Fruit fly (Drosophila melanogaster): ENCODE measurements around the gene CG11899.
A peak's percentile ranks its signal among the peaks of the same experiment; 100 is the strongest.

The CG11899 gene

dm6 chr3R:29207996-29208395 lies 7.7 kb downstream of the CG11899 start (continued):
- TF ChIP-seq Elba2 (GFP tag; optimal IDR thresholded peaks at IDR 0.05) (no peak), bcd (GFP tag; optimal IDR thresholded peaks at IDR 0.05) (peak; percentile 62), exex (tag; optimal IDR thresholded peaks at IDR 0.05) (no peak), Xrp1 (GFP tag; IDR thresholded peaks at IDR 0.05) (peak; percentile 75), CG2712 (tag; optimal IDR thresholded peaks at IDR 0.05) (peak; percentile 82), cato (GFP tag; optimal IDR thresholded peaks at IDR 0.05; ENCODE audit: borderline replicate concordance) (no peak), pho (GFP tag; optimal IDR thresholded peaks at IDR 0.05) (no peak), corto (GFP tag; optimal IDR thresholded peaks at IDR 0.05) (peak; percentile 22), CG9727 (GFP tag; optimal IDR thresholded peaks at IDR 0.05) (peak; percentile 30), slp2 (GFP tag; optimal IDR thresholded peaks at IDR 0.05) (peak; percentile 26), Bdp1 (GFP tag; optimal IDR thresholded peaks at IDR 0.05) (peak; percentile 29), CG9876 (GFP tag; optimal IDR thresholded peaks at IDR 0.05) (no peak), CG10979 (tag; optimal IDR thresholded peaks at IDR 0.05) (peak; percentile 83), zf30C (GFP tag; optimal IDR thresholded peaks at IDR 0.05) (no peak), Vsx1 (GFP tag; optimal IDR thresholded peaks at IDR 0.05) (peak; percentile 27), CG5245 (GFP tag; optimal IDR thresholded peaks at IDR 0.05) (peak; percentile 39), ap (GFP tag; IDR thresholded peaks at IDR 0.05) (peak; percentile 53), Dek (tag; optimal IDR thresholded peaks at IDR 0.05) (peak; percentile 60), D19A (tag; optimal IDR thresholded peaks at IDR 0.05) (peak; percentile 69), lbe (GFP tag; optimal IDR thresholded peaks at IDR 0.05) (no peak), CG1603 (tag; optimal IDR thresholded peaks at IDR 0.05) (peak; percentile 82), CG7745 (tag; optimal IDR thresholded peaks at IDR 0.05) (no peak), dmrt99B (tag; optimal IDR thresholded peaks at IDR 0.05) (peak; percentile 85), Trl (optimal IDR thresholded peaks at IDR 0.05) (no peak), Trl (GFP tag; optimal IDR thresholded peaks at IDR 0.05) (peak; percentile 30)

- TF ChIP-seq Trl (optimal IDR thresholded peaks at IDR 0.05) = peak; percentile 18 to 24
- no peak for TF ChIP-seq Trl (GFP tag; optimal IDR thresholded peaks at IDR 0.05)
- no peak for TF ChIP-seq CG15479 (GFP tag; optimal IDR thresholded peaks at IDR 0.05)
- no peak for TF ChIP-seq slou (GFP tag; optimal IDR thresholded peaks at IDR 0.05)
- TF ChIP-seq cg (GFP tag; optimal IDR thresholded peaks at IDR 0.05) = peak; percentile 60
Observed at dm6 chr3R:29210091-29210490, 9.8 kb downstream of the CG11899 start.

- TF ChIP-seq CG31441 (GFP tag; IDR thresholded peaks at IDR 0.05) (peak; percentile 48), CG7839 (tag; optimal IDR thresholded peaks at IDR 0.05) (peak; percentile 32), CG8924 (tag; optimal IDR thresholded peaks at IDR 0.05) (peak; percentile 5), CG8388 (GFP tag; optimal IDR thresholded peaks at IDR 0.05) (peak; percentile 6), zfh2 (GFP tag; optimal IDR thresholded peaks at IDR 0.05) (peak; percentile 11), croc (GFP tag; conservative IDR thresholded peaks at IDR 0.05) (peak; percentile 38; the same call in 2 of the 3 replicates), bsh (GFP tag; optimal IDR thresholded peaks at IDR 0.05) (peak; percentile 53 to 54), Ets65A (GFP tag) (peak; percentile 9), CG14050 (GFP tag; IDR thresholded peaks at IDR 0.05) (no peak), CG10979 (tag; optimal IDR thresholded peaks at IDR 0.05) (peak; percentile 37), sens (GFP tag) (peak; percentile 90), row (GFP tag; IDR thresholded peaks at IDR 0.05) (peak; percentile 58), CG10267 (tag; optimal IDR thresholded peaks at IDR 0.05) (peak; percentile 15), Chrac-16 (GFP tag; optimal IDR thresholded peaks at IDR 0.05) (peak; percentile 22), CG12744 (GFP tag; optimal IDR thresholded peaks at IDR 0.05) (no peak), zfh1 (GFP tag; IDR thresholded peaks at IDR 0.05) (0 out of 3 replicates have a peak, but pooled peaks have one; percentile 31), HHEX (GFP tag; optimal IDR thresholded peaks at IDR 0.05) (no peak), corto (GFP tag; optimal IDR thresholded peaks at IDR 0.05) (peak; percentile 40), CoRest (tag; optimal IDR thresholded peaks at IDR 0.05) (peak; percentile 37), CG30403 (GFP tag; optimal IDR thresholded peaks at IDR 0.05) (peak; percentile 9), phol (tag; optimal IDR thresholded peaks at IDR 0.05) (peak; percentile 38), lbe (GFP tag; optimal IDR thresholded peaks at IDR 0.05) (peak; percentile 54)
Observed at dm6 chr3R:29210542-29211393, 10.5 kb downstream of the CG11899 start.

All from whole organism, embryonic.